Worm (Caenorhabditis elegans): ENCODE results near the gene try-11.

The try-11 gene

DNA sequence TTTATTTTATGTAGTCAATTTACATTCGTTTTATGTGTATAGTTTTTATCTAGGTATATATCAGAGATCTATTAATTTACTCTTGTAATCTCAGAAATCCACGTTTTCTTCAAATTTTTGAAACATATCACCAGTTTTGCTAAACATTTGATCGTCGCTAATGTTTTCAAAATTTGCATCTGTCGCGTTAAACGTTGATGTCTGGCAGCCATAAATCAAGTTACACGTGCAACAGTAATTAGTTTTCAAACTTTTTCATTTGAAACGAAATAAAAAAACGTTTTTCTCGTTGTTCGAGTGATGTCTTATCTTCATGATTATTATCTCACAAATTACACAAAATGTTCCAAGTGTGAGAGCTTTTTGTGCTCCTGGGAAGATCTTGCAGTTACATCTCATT, 45.9 kb downstream of the try-11 start, which contains the start of gene srh-79:
Gene srh-79 (plus strand): TSS at position 301 of the 400 bp plus-strand sequence.
- no peak for TF ChIP-seq zfp-3 (GFP tag; conservative IDR thresholded peaks at IDR 0.05)
- TF ChIP-seq ceh-44 (GFP tag; IDR thresholded peaks at IDR 0.05): no peak
- TF ChIP-seq egl-43 (GFP tag; IDR thresholded peaks at IDR 0.05): no peak
- TF ChIP-seq nhr-48 (tag; optimal IDR thresholded peaks at IDR 0.05): no peak
- no peak for TF ChIP-seq mdt-29 (GFP tag; IDR thresholded peaks at IDR 0.05)
- no peak for TF ChIP-seq snpc-4 (tag; optimal IDR thresholded peaks at IDR 0.05)
- TF ChIP-seq ctbp-1 (GFP tag; IDR thresholded peaks at IDR 0.05): no peak
- no peak for TF ChIP-seq jun-1 (tag; optimal IDR thresholded peaks at IDR 0.05)
- no peak for TF ChIP-seq php-3 (GFP tag; IDR thresholded peaks at IDR 0.05)
- no peak for TF ChIP-seq dpl-1 (GFP tag; optimal IDR thresholded peaks at IDR 0.05)
- TF ChIP-seq lin-38 (GFP tag; IDR thresholded peaks at IDR 0.05): no peak

DNA sequence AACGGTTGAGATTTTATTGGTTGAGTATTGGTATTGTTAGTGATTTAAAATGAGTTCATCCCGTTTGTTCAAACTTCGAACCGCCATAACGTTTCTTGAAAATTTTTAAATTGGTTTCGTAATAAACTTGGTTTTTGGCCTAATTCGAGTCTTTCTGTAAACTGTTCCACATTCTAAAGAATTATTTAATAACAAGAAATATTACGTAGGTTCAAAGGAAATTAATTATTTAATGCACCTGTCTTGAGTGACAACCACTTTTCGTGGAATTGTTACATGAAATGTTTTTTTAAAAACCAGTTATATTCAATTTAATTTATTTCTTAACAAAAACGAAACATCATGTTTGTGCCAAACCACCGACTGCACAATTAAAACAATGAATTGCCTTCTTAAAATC, 49.7 kb downstream of the try-11 start:
- TF ChIP-seq dmd-9 (GFP tag; IDR thresholded peaks at IDR 0.05) (no peak), gei-8 (GFP tag; optimal IDR thresholded peaks at IDR 0.05) (no peak), ctbp-1 (GFP tag; IDR thresholded peaks at IDR 0.05) (no peak), madf-5 (GFP tag; IDR thresholded peaks at IDR 0.05) (no peak), nhr-237 (tag; optimal IDR thresholded peaks at IDR 0.05) (no peak), ceh-82 (tag; optimal IDR thresholded peaks at IDR 0.05) (no peak), nhr-42 (GFP tag; IDR thresholded peaks at IDR 0.05) (no peak), lir-3 (tag; optimal IDR thresholded peaks at IDR 0.05) (no peak), F10B5.3 (tag; optimal IDR thresholded peaks at IDR 0.05) (no peak), nhr-48 (tag; optimal IDR thresholded peaks at IDR 0.05) (no peak), ceh-62 (tag; optimal IDR thresholded peaks at IDR 0.05) (no peak), nhr-76 (tag; optimal IDR thresholded peaks at IDR 0.05) (no peak), arid-1 (GFP tag; conservative IDR thresholded peaks at IDR 0.05) (no peak), pqm-1 (tag; optimal IDR thresholded peaks at IDR 0.05) (no peak), dmd-8 (GFP tag; IDR thresholded peaks at IDR 0.05) (no peak), ceh-28 (tag; optimal IDR thresholded peaks at IDR 0.05) (no peak), F37D6.2 (tag; optimal IDR thresholded peaks at IDR 0.05) (no peak), F26F4.8 (GFP tag; conservative IDR thresholded peaks at IDR 0.05) (no peak), hif-1 (tag; optimal IDR thresholded peaks at IDR 0.05) (no peak), zip-11 (GFP tag; IDR thresholded peaks at IDR 0.05) (no peak)

All from whole organism, L4 larva.